Fruit fly (Drosophila melanogaster) whole organism, embryonic: ENCODE data around the gene CG1983.

Experiments used
- ATbp ChIP-seq: fragments of 200-800 bp; sonication (Bioruptor generic); optimal IDR thresholded peaks from 2 replicates; lab custom pipeline; 2017; ENCODE audit warnings: missing biosample characterization, mild to moderate bottlenecking, missing genetic modification characterization, missing genetic modification reagents
- B-H2 ChIP-seq: fragments of 200-800 bp; sonication (Bioruptor generic); optimal IDR thresholded peaks from 2 replicates; lab custom pipeline; 2018; ENCODE audit warnings: missing biosample characterization, mild to moderate bottlenecking, missing genetic modification characterization
- BEAF-32 ChIP-seq: fragments of 200-800 bp; sonication (Bioruptor generic); optimal IDR thresholded peaks from 3 replicates; lab custom pipeline; 2017; ENCODE audit warnings: missing biosample characterization, missing genetic modification characterization, mild to moderate bottlenecking, moderate library complexity, missing genetic modification reagents
- CG10462 ChIP-seq: fragments of 200-800 bp; sonication (Bioruptor generic); optimal IDR thresholded peaks from 2 replicates; lab custom pipeline; 2016; ENCODE audit warnings: missing biosample characterization, missing genetic modification characterization
- CG10565 ChIP-seq: fragments of 200-800 bp; sonication (Bioruptor generic); optimal IDR thresholded peaks from 3 replicates; lab custom pipeline; 2016; ENCODE audit warnings: missing biosample characterization, mild to moderate bottlenecking, missing genetic modification characterization
- CG12769 ChIP-seq: fragments of 200-800 bp; sonication (Bioruptor generic); optimal IDR thresholded peaks from 2 replicates; lab custom pipeline; 2019; ENCODE audit warnings: missing biosample characterization, mild to moderate bottlenecking, missing genetic modification characterization, moderate library complexity
- CG12942 ChIP-seq: fragments of 200-800 bp; sonication (Bioruptor generic); optimal IDR thresholded peaks from 3 replicates; lab custom pipeline; 2016; ENCODE audit warnings: missing biosample characterization, missing genetic modification characterization
- CG32772 ChIP-seq: fragments of 200-800 bp; sonication (Bioruptor generic); IDR thresholded peaks from 2 replicates; pipeline ENCODE4 v1.3.6; 2022; ENCODE audit warnings: missing biosample characterization, missing genetic modification characterization
- CG33213 ChIP-seq: fragments of 200-800 bp; sonication (Bioruptor generic); optimal IDR thresholded peaks from 3 replicates; lab custom pipeline; 2016; ENCODE audit warnings: missing biosample characterization, missing genetic modification characterization
- CG4404 ChIP-seq: fragments of 200-800 bp; sonication (Bioruptor generic); IDR thresholded peaks from 2 replicates; pipeline ENCODE4 v1.3.6; 2022; ENCODE audit warnings: missing biosample characterization, missing genetic modification characterization
- CG5245 ChIP-seq: fragments of 200-800 bp; sonication (Bioruptor generic); optimal IDR thresholded peaks from 3 replicates; lab custom pipeline; 2016; ENCODE audit warnings: missing biosample characterization, missing genetic modification characterization
- CG5953 ChIP-seq: fragments of 200-800 bp; sonication (Bioruptor generic); IDR thresholded peaks from 2 replicates; pipeline ENCODE4 v1.3.6; 2022; ENCODE audit warnings: missing biosample characterization, missing genetic modification characterization
- CG6689 ChIP-seq: fragments of 200-800 bp; sonication (Bioruptor generic); IDR thresholded peaks from 2 replicates; pipeline ENCODE4 v1.3.6; 2022; ENCODE audit warnings: missing biosample characterization, missing genetic modification characterization
- CG6791 ChIP-seq: fragments of 200-800 bp; sonication (Bioruptor generic); IDR thresholded peaks from 3 replicates; pipeline ENCODE4 v1.3.6; 2022; ENCODE audit warnings: missing biosample characterization, missing genetic modification characterization; ENCODE audit not compliant: partially characterized antibody
- CG7556 ChIP-seq: fragments of 200-800 bp; sonication (Bioruptor generic); optimal IDR thresholded peaks from 2 replicates; lab custom pipeline; 2017; ENCODE audit warnings: missing biosample characterization, mild to moderate bottlenecking, missing genetic modification characterization
- CG8944 ChIP-seq: fragments of 200-800 bp; sonication (Bioruptor generic); optimal IDR thresholded peaks from 3 replicates; lab custom pipeline; 2016; ENCODE audit warnings: missing biosample characterization, missing genetic modification characterization
- CG9215 ChIP-seq: fragments of 200-800 bp; sonication (Bioruptor generic); IDR thresholded peaks from 2 replicates; pipeline ENCODE4 v1.3.6; 2022; ENCODE audit warnings: missing biosample characterization, missing genetic modification characterization
- Dad ChIP-seq: fragments of 200-800 bp; sonication (Bioruptor generic); optimal IDR thresholded peaks from 3 replicates; lab custom pipeline; 2016; ENCODE audit warnings: missing biosample characterization, missing genetic modification characterization
- Drgx ChIP-seq: fragments of 200-800 bp; sonication (Bioruptor generic); IDR thresholded peaks from 2 replicates; pipeline ENCODE4 v1.3.6; 2022; ENCODE audit warnings: missing biosample characterization, missing genetic modification characterization
- Elba2 ChIP-seq: fragments of 200-800 bp; sonication (Bioruptor generic); optimal IDR thresholded peaks from 3 replicates; lab custom pipeline; 2016; ENCODE audit warnings: missing biosample characterization, missing genetic modification characterization
- Fer1 ChIP-seq: fragments of 200-800 bp; sonication (Bioruptor generic); optimal IDR thresholded peaks from 2 replicates; lab custom pipeline; 2017; ENCODE audit warnings: missing biosample characterization, mild to moderate bottlenecking, missing genetic modification characterization
- GATAe ChIP-seq: fragments of 200-800 bp; sonication (Bioruptor generic); conservative IDR thresholded peaks from 2 replicates; pipeline ENCODE4 v1.3.6; 2022; ENCODE audit warnings: missing biosample characterization, missing genetic modification characterization
- HLHmδ ChIP-seq: fragments of 200-800 bp; sonication (Bioruptor generic); optimal IDR thresholded peaks from 2 replicates; lab custom pipeline; 2018; ENCODE audit warnings: missing biosample characterization, mild to moderate bottlenecking, missing genetic modification characterization, moderate library complexity
- Lim3 ChIP-seq: fragments of 200-800 bp; sonication (Bioruptor generic); IDR thresholded peaks from 2 replicates; pipeline ENCODE4 v1.3.6; 2022; ENCODE audit warnings: missing biosample characterization, missing genetic modification characterization
- MBD-R2 ChIP-seq: fragments of 200-800 bp; sonication (Bioruptor generic); IDR thresholded peaks from 2 replicates; pipeline ENCODE4 v1.3.6; 2022; ENCODE audit warnings: missing biosample characterization, missing genetic modification characterization
- Med ChIP-seq: fragments of 200-800 bp; sonication (Bioruptor generic); peaks from one replicate; lab custom pipeline; 2016; ENCODE audit warnings: missing biosample characterization, missing genetic modification characterization, mild to moderate bottlenecking, inconsistent platforms, moderate library complexity
- NFAT ChIP-seq: fragments of 200-800 bp; sonication (Bioruptor generic); IDR thresholded peaks from 2 replicates; pipeline ENCODE4 v1.3.6; 2022; ENCODE audit warnings: missing biosample characterization, missing genetic modification characterization
- NK7.1 ChIP-seq: fragments of 200-800 bp; sonication (Bioruptor generic); optimal IDR thresholded peaks from 3 replicates; lab custom pipeline; 2016; ENCODE audit warnings: missing biosample characterization, missing genetic modification characterization
- Opbp ChIP-seq: fragments of 200-800 bp; sonication (Bioruptor generic); IDR thresholded peaks from 3 replicates; pipeline ENCODE4 v1.3.6; 2022; ENCODE audit warnings: missing biosample characterization, missing genetic modification characterization; ENCODE audit not compliant: partially characterized antibody
- Optix ChIP-seq: fragments of 200-800 bp; sonication (Bioruptor generic); IDR thresholded peaks from 3 replicates; pipeline ENCODE4 v1.3.6; 2022; ENCODE audit warnings: missing biosample characterization, missing genetic modification characterization
- Rfx ChIP-seq: fragments of 200-800 bp; sonication (Bioruptor generic); IDR thresholded peaks from 2 replicates; pipeline ENCODE4 v1.3.6; 2022; ENCODE audit warnings: missing biosample characterization, missing genetic modification characterization
- Usf ChIP-seq: fragments of 200-800 bp; sonication (Bioruptor generic); optimal IDR thresholded peaks from 2 replicates; lab custom pipeline; 2017; ENCODE audit warnings: missing genotype, missing biosample characterization, missing genetic modification characterization
- bsh ChIP-seq, 2 experiments: fragments of 200-800 bp; sonication (Bioruptor generic); optimal IDR thresholded peaks; 2 replicates each; lab custom pipeline; 2017 to 2018; ENCODE audit warnings: mild to moderate bottlenecking in 2 of 2, missing biosample characterization in 2 of 2, missing genetic modification characterization in 2 of 2, moderate library complexity in 1 of 2
- caup ChIP-seq: fragments of 200-800 bp; sonication (Bioruptor generic); optimal IDR thresholded peaks from 3 replicates; lab custom pipeline; 2017; ENCODE audit warnings: missing biosample characterization, mild to moderate bottlenecking, missing genetic modification characterization, moderate library complexity; ENCODE audit not compliant: severe bottlenecking
- ci ChIP-seq: fragments of 200-800 bp; sonication (Bioruptor generic); IDR thresholded peaks from 3 replicates; pipeline ENCODE4 v1.3.6; 2022; ENCODE audit warnings: missing biosample characterization, missing genetic modification characterization
- danr ChIP-seq: fragments of 200-800 bp; sonication (Bioruptor generic); IDR thresholded peaks from 2 replicates; pipeline ENCODE4 v1.3.6; 2022; ENCODE audit warnings: missing biosample characterization, missing genetic modification characterization
- dati ChIP-seq: fragments of 200-800 bp; sonication (Bioruptor generic); IDR thresholded peaks from 2 replicates; pipeline ENCODE4 v1.3.6; 2022; ENCODE audit warnings: missing biosample characterization, missing genetic modification characterization
- dmrt11E ChIP-seq: fragments of 200-800 bp; sonication (Bioruptor generic); optimal IDR thresholded peaks from 3 replicates; lab custom pipeline; 2018; ENCODE audit warnings: missing biosample characterization, mild to moderate bottlenecking, missing genetic modification characterization, moderate library complexity
- esg ChIP-seq: fragments of 200-800 bp; sonication (Bioruptor generic); conservative IDR thresholded peaks from 2 replicates; pipeline ENCODE4 v1.3.6; 2022; ENCODE audit warnings: missing biosample characterization, missing genetic modification characterization
- gsb ChIP-seq: fragments of 200-800 bp; sonication (Bioruptor generic); IDR thresholded peaks from 2 replicates; pipeline ENCODE4 v1.3.6; 2022; ENCODE audit warnings: missing biosample characterization, missing genetic modification characterization
- lola ChIP-seq, 3 experiments: fragments of >200 bp in 2 of 3; fragments of 200-800 bp in 1 of 3; sonication (Bioruptor generic) in 1 of 3; optimal IDR thresholded peaks; 2 replicates each; lab custom pipeline; 2017 to 2019; ENCODE audit warnings: missing biosample characterization in 3 of 3, missing genetic modification characterization in 3 of 3, mild to moderate bottlenecking in 1 of 3, moderate library complexity in 1 of 3
- lov ChIP-seq, 2 experiments: fragments of 200-800 bp in 1 of 2; fragments of >200 bp in 1 of 2; sonication (Bioruptor generic) in 1 of 2; IDR thresholded peaks in 1 of 2; optimal IDR thresholded peaks in 1 of 2; 2 replicates in 1 of 2; 3 replicates in 1 of 2; pipeline versions ENCODE4 v1.3.6 to Lab custom; 2017 to 2022; ENCODE audit warnings: missing biosample characterization in 1 of 2, missing genetic modification characterization in 1 of 2
- mam ChIP-seq: fragments of 200-800 bp; sonication (Bioruptor generic); optimal IDR thresholded peaks from 3 replicates; lab custom pipeline; 2016; ENCODE audit warnings: missing biosample characterization, missing genetic modification characterization
- p53 ChIP-seq: fragments of 200-800 bp; sonication (Bioruptor generic); optimal IDR thresholded peaks from 2 replicates; lab custom pipeline; 2016; ENCODE audit warnings: missing biosample characterization, missing genetic modification characterization
- pb ChIP-seq: fragments of 200-800 bp; sonication (Bioruptor generic); optimal IDR thresholded peaks from 3 replicates; lab custom pipeline; 2016; ENCODE audit warnings: missing biosample characterization, missing genetic modification characterization
- pum ChIP-seq: fragments of 200-800 bp; sonication (Bioruptor generic); optimal IDR thresholded peaks from 2 replicates; lab custom pipeline; 2016; ENCODE audit warnings: missing biosample characterization, missing genetic modification characterization
- salm ChIP-seq: fragments of 200-800 bp; sonication (Bioruptor generic); optimal IDR thresholded peaks from 2 replicates; lab custom pipeline; 2018; ENCODE audit warnings: missing biosample characterization, mild to moderate bottlenecking, missing genetic modification characterization
- stwl ChIP-seq: fragments of 200-800 bp; sonication (Bioruptor generic); optimal IDR thresholded peaks from 3 replicates; lab custom pipeline; 2018; ENCODE audit warnings: missing biosample characterization, mild to moderate bottlenecking, missing genetic modification characterization, moderate library complexity

Gene CG1983

DNA sequence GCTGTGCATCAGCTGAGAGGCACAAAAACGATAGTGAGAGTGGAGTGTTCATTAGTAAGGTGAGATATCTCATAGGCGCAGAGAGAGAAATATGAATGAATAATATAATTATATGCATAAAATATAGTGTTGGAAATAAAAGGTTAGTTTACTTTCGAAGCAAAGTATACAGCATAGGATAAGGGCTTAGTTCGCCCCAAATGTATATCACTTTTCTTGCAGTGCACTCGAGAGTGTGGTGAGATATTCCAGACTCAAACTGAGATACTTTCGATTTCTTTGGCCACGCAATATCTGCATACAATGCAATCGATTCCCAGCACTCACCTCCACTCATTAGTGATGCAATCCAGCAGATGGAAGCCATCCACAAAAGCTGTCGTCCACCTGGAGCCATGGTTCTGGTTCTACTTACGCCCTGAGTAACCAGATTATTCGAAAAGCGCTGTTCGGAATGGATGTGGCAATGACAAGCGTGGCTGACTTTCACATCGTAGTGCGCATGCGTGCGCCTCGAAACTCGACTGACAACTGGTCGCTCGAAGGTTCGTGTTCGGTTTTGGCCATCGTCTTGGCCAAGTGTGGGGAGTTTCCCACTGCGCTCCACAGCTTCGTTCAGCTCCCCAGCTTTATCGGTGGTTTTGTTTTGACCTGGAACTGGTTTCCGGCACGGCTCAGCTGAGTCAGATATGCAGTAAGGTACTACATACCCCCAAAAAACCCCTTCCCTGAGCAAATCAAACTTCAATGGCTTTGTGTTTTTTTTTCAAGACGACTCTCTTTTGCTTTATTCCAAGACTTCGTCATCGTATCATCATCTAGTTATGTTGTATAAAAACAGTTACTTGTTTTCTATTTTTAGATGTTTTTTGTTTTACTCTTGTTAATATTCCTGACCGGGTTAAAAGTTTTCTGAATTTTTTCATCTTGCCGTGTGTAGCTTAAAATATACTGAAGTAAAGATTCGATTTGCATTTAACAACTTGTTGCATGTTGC, 6.5 kb downstream of the CG1983 start, which contains the start of gene Rsod (continued):
- TF ChIP-seq bsh (GFP tag; optimal IDR thresholded peaks at IDR 0.05; lab: Kevin White, UChicago) (peak; percentile 53 to 79), danr (GFP tag; lab: Robert Waterston, UW) (no peak), Fer1 (GFP tag; lab: Kevin White, UChicago) (no peak), CG6791 (GFP tag; lab: Robert Waterston, UW) (no peak), CG5245 (GFP tag; lab: Kevin White, UChicago) (peak; percentile 37), pum (no peak), NFAT (GFP tag; lab: Robert Waterston, UW) (peak; percentile 66), MBD-R2 (GFP tag; lab: Robert Waterston, UW) (peak; percentile 32; the same call in 1 of the 2 replicates), caup (no peak), Optix (peak; percentile 56), CG33213 (no peak), CG6689 (GFP tag; lab: Robert Waterston, UW) (peak; percentile 79), CG10462 (GFP tag; lab: Kevin White, UChicago) (no peak), B-H2 (no peak), ATbp (peak; percentile 55), p53 (GFP tag; lab: Kevin White, UChicago) (no peak), CG4404 (GFP tag; lab: Robert Waterston, UW) (no peak), dati (GFP tag; lab: Robert Waterston, UW) (no peak), mam (GFP tag; lab: Kevin White, UChicago) (no peak), CG5953 (peak; percentile 47), esg (GFP tag; lab: Robert Waterston, UW) (peak; percentile 74), CG12769 (tag; lab: Kevin White, UChicago) (peak; percentile 65), CG9215 (GFP tag; lab: Robert Waterston, UW) (no peak), Opbp (GFP tag; lab: Robert Waterston, UW) (no peak), Elba2 (no peak), Rfx (peak; percentile 62), ci (GFP tag; lab: Robert Waterston, UW) (peak; percentile 92), pb (GFP tag; lab: Kevin White, UChicago) (no peak), Drgx (GFP tag; lab: Robert Waterston, UW) (peak; percentile 93), GATAe (GFP tag; lab: Robert Waterston, UW) (no peak), NK7.1 (GFP tag; lab: Kevin White, UChicago) (no peak), dmrt11E (tag; lab: Kevin White, UChicago) (peak; percentile 41), lola (GFP tag; optimal IDR thresholded peaks at IDR 0.05; lab: Kevin White, UChicago) (peak in 1 of 3 experiments; percentile 43), CG7556 (peak; percentile 15), lov (optimal IDR thresholded peaks at IDR 0.05; lab: Kevin White, UChicago) (no peak), lov (GFP tag; IDR thresholded peaks at IDR 0.05; lab: Robert Waterston, UW) (peak; percentile 58; the same call in 2 of the 3 replicates), CG8944 (GFP tag; lab: Kevin White, UChicago) (no peak), CG32772 (peak; percentile 52; the same call in 1 of the 2 replicates), Usf (no peak), CG12942 (GFP tag; lab: Kevin White, UChicago) (no peak), salm (tag; lab: Kevin White, UChicago) (peak; percentile 37), Dad (GFP tag; lab: Kevin White, UChicago) (no peak), gsb (GFP tag; lab: Robert Waterston, UW) (peak; percentile 55; the same call in 1 of the 2 replicates), Med (GFP tag; lab: Kevin White, UChicago) (peak; percentile 68), stwl (no peak), CG10565 (GFP tag; lab: Kevin White, UChicago) (no peak), HLHmδ (GFP tag; lab: Kevin White, UChicago) (no peak), Lim3 (GFP tag; lab: Robert Waterston, UW) (peak; percentile 67), BEAF-32 (no peak)
